Fruit fly (Drosophila melanogaster): Measurements from ENCODE around the gene Ptp61F.

The Ptp61F gene

dm6 chr3L:1298509-1298908, 176.5 kb downstream of the Ptp61F start, which contains the start of gene scf (continued):
- TF ChIP-seq ab (GFP tag; optimal IDR thresholded peaks at IDR 0.05) (no peak), mirr (GFP tag; optimal IDR thresholded peaks at IDR 0.05) (peak; percentile 31), mld (GFP tag; IDR thresholded peaks at IDR 0.05; ENCODE audit: partially characterized antibody) (no peak), gro (GFP tag; optimal IDR thresholded peaks at IDR 0.05) (peak; percentile 60), unc-4 (GFP tag; IDR thresholded peaks at IDR 0.05; ENCODE audit: partially characterized antibody) (peak; percentile 42; the same call in 1 of the 2 replicates), H15 (GFP tag; IDR thresholded peaks at IDR 0.05) (0 out of 3 replicates have a peak, but pooled peaks have one; percentile 33), CG6654 (GFP tag; optimal IDR thresholded peaks at IDR 0.05) (no peak), Eip74EF (GFP tag; optimal IDR thresholded peaks at IDR 0.05) (no peak), pzg (GFP tag; optimal IDR thresholded peaks at IDR 0.05) (peak; percentile 59), chn (GFP tag; optimal IDR thresholded peaks at IDR 0.05) (no peak), pfk (GFP tag; optimal IDR thresholded peaks at IDR 0.05) (no peak), insv (GFP tag; optimal IDR thresholded peaks at IDR 0.05) (peak in 1 of 2 experiments; percentile 20), E2f2 (GFP tag; IDR thresholded peaks at IDR 0.05) (peak; percentile 96), Six4 (GFP tag; optimal IDR thresholded peaks at IDR 0.05) (peak; percentile 4), CG4360 (GFP tag; IDR thresholded peaks at IDR 0.05) (peak; percentile 53; the same call in 1 of the 2 replicates), CG10654 (GFP tag; optimal IDR thresholded peaks at IDR 0.05) (no peak), bsh (GFP tag; optimal IDR thresholded peaks at IDR 0.05) (no peak), CG3281 (GFP tag; optimal IDR thresholded peaks at IDR 0.05) (peak; percentile 13), CG9817 (tag; optimal IDR thresholded peaks at IDR 0.05) (no peak)

DNA sequence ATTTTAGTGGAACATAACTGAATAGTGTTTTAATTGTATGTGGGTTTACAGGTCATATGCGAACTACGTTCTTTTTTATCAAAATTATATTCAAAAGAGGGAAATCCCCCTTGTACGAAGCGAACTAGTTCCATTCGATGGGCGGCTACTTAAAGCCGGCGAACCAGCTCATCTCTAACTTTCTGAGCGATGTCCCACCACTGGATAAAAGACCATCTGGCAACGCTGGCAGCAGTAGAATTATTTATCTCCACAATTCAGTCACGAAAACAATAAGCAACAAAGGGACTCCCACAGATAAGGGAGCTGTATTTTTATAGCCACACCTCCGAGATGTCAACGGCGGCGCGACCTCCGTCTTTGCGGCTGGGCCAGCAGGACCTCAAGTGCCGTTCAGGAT, 179.4 kb downstream of the Ptp61F start, which contains the start of gene Rabex-5:
Gene Rabex-5 (plus strand): TSS at position 221 of the 400 bp plus-strand sequence.
- peak; percentile 6 for TF ChIP-seq unpg (GFP tag; optimal IDR thresholded peaks at IDR 0.05)
- TF ChIP-seq CG13424 (tag; optimal IDR thresholded peaks at IDR 0.05): peak; percentile 37
- TF ChIP-seq HLH3B (GFP tag; IDR thresholded peaks at IDR 0.05): 0 out of 2 replicates have a peak, but pooled peaks have one; percentile 22
- no peak for TF ChIP-seq CG18619 (GFP tag; optimal IDR thresholded peaks at IDR 0.05)
- no peak for TF ChIP-seq fd102C (GFP tag; optimal IDR thresholded peaks at IDR 0.05)
- peak in 1 of 2 experiments; percentile 29 for TF ChIP-seq chif (GFP tag; optimal IDR thresholded peaks at IDR 0.05)
- TF ChIP-seq CG15073 (GFP tag; optimal IDR thresholded peaks at IDR 0.05): no peak
- TF ChIP-seq row (GFP tag; IDR thresholded peaks at IDR 0.05): peak; percentile 88
- TF ChIP-seq Sry-δ (GFP tag; optimal IDR thresholded peaks at IDR 0.05): peak; percentile 97
- TF ChIP-seq crc (GFP tag; optimal IDR thresholded peaks at IDR 0.05): no peak
- TF ChIP-seq Vsx1 (GFP tag; optimal IDR thresholded peaks at IDR 0.05): no peak
- no peak for TF ChIP-seq CG7357 (GFP tag; IDR thresholded peaks at IDR 0.05)
- no peak for TF ChIP-seq CG15269 (tag; optimal IDR thresholded peaks at IDR 0.05)
- TF ChIP-seq insv (GFP tag; optimal IDR thresholded peaks at IDR 0.05): no peak
- peak; percentile 50 for TF ChIP-seq CG2116 (GFP tag; optimal IDR thresholded peaks at IDR 0.05)
- TF ChIP-seq Ssrp (tag; optimal IDR thresholded peaks at IDR 0.05): no peak
- no peak for TF ChIP-seq zen (tag; optimal IDR thresholded peaks at IDR 0.05)
- no peak for TF ChIP-seq CG16815 (GFP tag; optimal IDR thresholded peaks at IDR 0.05)
- peak; percentile 32 for TF ChIP-seq phol (tag; optimal IDR thresholded peaks at IDR 0.05)
- peak; percentile 27 for TF ChIP-seq HHEX (GFP tag; optimal IDR thresholded peaks at IDR 0.05)
- TF ChIP-seq CG6791 (GFP tag; IDR thresholded peaks at IDR 0.05; ENCODE audit: partially characterized antibody): peak; percentile 90
- peak; percentile 80 for TF ChIP-seq CG16813 (GFP tag; IDR thresholded peaks at IDR 0.05; ENCODE audit: partially characterized antibody)
- peak; percentile 66; the same call in 2 of the 3 replicates for TF ChIP-seq mld (GFP tag; IDR thresholded peaks at IDR 0.05; ENCODE audit: partially characterized antibody)
- peak; percentile 87 for TF ChIP-seq CG13287 (GFP tag; IDR thresholded peaks at IDR 0.05; ENCODE audit: partially characterized antibody)
- TF ChIP-seq CG8388 (GFP tag; optimal IDR thresholded peaks at IDR 0.05): no peak
- no peak for TF ChIP-seq CG6689 (GFP tag; IDR thresholded peaks at IDR 0.05)
- TF ChIP-seq CG12391 (tag; optimal IDR thresholded peaks at IDR 0.05): peak; percentile 43
- TF ChIP-seq jigr1 (GFP tag; IDR thresholded peaks at IDR 0.05): no peak
- no peak for TF ChIP-seq kah (GFP tag; optimal IDR thresholded peaks at IDR 0.05)
- no peak for TF ChIP-seq gem (tag; optimal IDR thresholded peaks at IDR 0.05)
- TF ChIP-seq unc-4 (GFP tag; IDR thresholded peaks at IDR 0.05; ENCODE audit: partially characterized antibody): peak; percentile 85
- TF ChIP-seq nerfin-1 (tag; optimal IDR thresholded peaks at IDR 0.05): peak; percentile 52

Measured in whole organism, embryonic.